Worm (Caenorhabditis elegans): Measurements from ENCODE around the gene E04F6.9.

Gene E04F6.9

DNA sequence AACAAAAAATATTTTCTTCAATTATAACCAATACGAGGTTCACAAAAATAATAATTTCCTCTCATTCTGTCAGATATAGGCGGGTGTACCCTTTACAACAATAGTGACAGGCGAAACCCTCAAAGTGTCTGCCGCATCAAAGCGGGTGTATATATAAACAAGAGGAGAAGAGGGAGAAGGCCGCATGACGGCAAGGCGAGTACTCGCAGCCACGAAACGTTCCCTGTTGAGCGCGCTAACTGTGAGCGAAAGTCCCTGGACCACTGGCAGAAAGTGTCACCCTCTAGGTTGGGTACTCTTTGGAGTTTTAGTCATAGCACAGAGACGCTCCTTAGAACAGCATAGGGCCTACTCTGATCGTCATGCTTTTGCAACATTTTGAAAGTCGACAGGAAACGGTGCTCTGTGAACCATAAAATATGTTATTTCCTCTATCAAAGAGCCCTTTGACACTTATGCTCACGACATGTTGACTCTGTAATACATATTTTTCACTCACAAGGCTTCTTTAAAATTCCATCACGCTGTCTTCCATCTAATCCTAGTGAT is 11.8 kb downstream of the E04F6.9 start, which contains the start of gene pcrg-1:
TSS of gene pcrg-1 (plus strand) at position 499 of the 549 bp plus-strand sequence.
- no peak for TF ChIP-seq nhr-25 (tag; optimal IDR thresholded peaks at IDR 0.05)
- TF ChIP-seq zag-1 (tag; optimal IDR thresholded peaks at IDR 0.05): no peak
- no peak for TF ChIP-seq nhr-6 (tag; optimal IDR thresholded peaks at IDR 0.05)
- peak; percentile 87 for TF ChIP-seq Y55F3AM.14 (GFP tag; optimal IDR thresholded peaks at IDR 0.05)
- peak; percentile 60 for TF ChIP-seq egl-27 (tag; optimal IDR thresholded peaks at IDR 0.05)
- no peak for TF ChIP-seq alr-1 (tag; optimal IDR thresholded peaks at IDR 0.05)
- no peak for TF ChIP-seq nhr-10 (tag; optimal IDR thresholded peaks at IDR 0.05)
- peak; percentile 55 to 79 for TF ChIP-seq lsy-2 (tag; optimal IDR thresholded peaks at IDR 0.05)
- no peak for TF ChIP-seq R02D3.7 (tag; optimal IDR thresholded peaks at IDR 0.05)
- peak; percentile 76 for TF ChIP-seq nhr-129 (tag; optimal IDR thresholded peaks at IDR 0.05)
- peak; percentile 75 for TF ChIP-seq ztf-4 (tag; optimal IDR thresholded peaks at IDR 0.05)
- TF ChIP-seq aly-2 (tag; optimal IDR thresholded peaks at IDR 0.05): no peak
- no peak for TF ChIP-seq ztf-1 (GFP tag; conservative IDR thresholded peaks at IDR 0.05)
- peak; percentile 8 for TF ChIP-seq nhr-77 (tag; optimal IDR thresholded peaks at IDR 0.05)
- TF ChIP-seq mdl-1 (tag; optimal IDR thresholded peaks at IDR 0.05): peak in 1 of 2 experiments; percentile 8
- peak; percentile 44 for TF ChIP-seq crh-2 (tag; optimal IDR thresholded peaks at IDR 0.05)
- no peak for TF ChIP-seq ceh-16 (tag; optimal IDR thresholded peaks at IDR 0.05)
- no peak for TF ChIP-seq skn-1 (tag; optimal IDR thresholded peaks at IDR 0.05)
- peak; percentile 74 for TF ChIP-seq F13H6.1 (tag; optimal IDR thresholded peaks at IDR 0.05)
- peak; percentile 86 for TF ChIP-seq sma-3 (GFP tag; optimal IDR thresholded peaks at IDR 0.05)
- peak; percentile 61 for TF ChIP-seq unc-55 (GFP tag; optimal IDR thresholded peaks at IDR 0.05)
- peak; percentile 55 for TF ChIP-seq lin-11 (tag; optimal IDR thresholded peaks at IDR 0.05)
- TF ChIP-seq blmp-1 (tag; optimal IDR thresholded peaks at IDR 0.05; ENCODE audit: insufficient read depth): peak; percentile 9
- peak; percentile 15 for TF ChIP-seq fos-1 (tag; optimal IDR thresholded peaks at IDR 0.05)
- peak; percentile 9 for TF ChIP-seq mab-5 (tag; optimal IDR thresholded peaks at IDR 0.05)
- TF ChIP-seq ZK546.5 (tag; optimal IDR thresholded peaks at IDR 0.05): no peak
- TF ChIP-seq lin-39 (tag; optimal IDR thresholded peaks at IDR 0.05): no peak
- peak; percentile 67 for TF ChIP-seq lin-13 (GFP tag; optimal IDR thresholded peaks at IDR 0.05)
- TF ChIP-seq C34F6.9 (tag; optimal IDR thresholded peaks at IDR 0.05): peak; percentile 64
- TF ChIP-seq ama-1 (optimal IDR thresholded peaks at IDR 0.05): no peak
- TF ChIP-seq nhr-237 (tag; optimal IDR thresholded peaks at IDR 0.05): no peak
- peak; percentile 99 for TF ChIP-seq snpc-4 (tag; optimal IDR thresholded peaks at IDR 0.05)
- TF ChIP-seq sma-9 (GFP tag; optimal IDR thresholded peaks at IDR 0.05): peak; percentile 94
- TF ChIP-seq sma-9 (tag; optimal IDR thresholded peaks at IDR 0.05): no peak
- TF ChIP-seq nhr-12 (tag; optimal IDR thresholded peaks at IDR 0.05): no peak
- TF ChIP-seq gmeb-1 (tag; optimal IDR thresholded peaks at IDR 0.05): peak; percentile 72
- TF ChIP-seq nhr-21 (tag; optimal IDR thresholded peaks at IDR 0.05): peak; percentile 78
- TF ChIP-seq mbf-1 (tag; optimal IDR thresholded peaks at IDR 0.05): no peak
- TF ChIP-seq unc-39 (tag; optimal IDR thresholded peaks at IDR 0.05): no peak
- TF ChIP-seq peb-1 (tag; optimal IDR thresholded peaks at IDR 0.05): no peak
- no peak for TF ChIP-seq ceh-82 (tag; optimal IDR thresholded peaks at IDR 0.05)
- no peak for TF ChIP-seq dmd-4 (tag; optimal IDR thresholded peaks at IDR 0.05)

- TF ChIP-seq ztf-4 (tag; optimal IDR thresholded peaks at IDR 0.05): no peak
- no peak for TF ChIP-seq nhr-10 (tag; optimal IDR thresholded peaks at IDR 0.05)
- TF ChIP-seq nhr-129 (tag; optimal IDR thresholded peaks at IDR 0.05): no peak
- TF ChIP-seq fos-1 (tag; optimal IDR thresholded peaks at IDR 0.05): no peak
- no peak for TF ChIP-seq ztf-11 (tag; optimal IDR thresholded peaks at IDR 0.05)
- TF ChIP-seq elt-3 (tag; optimal IDR thresholded peaks at IDR 0.05): no peak
- no peak for TF ChIP-seq nhr-237 (tag; optimal IDR thresholded peaks at IDR 0.05)
- no peak for TF ChIP-seq gmeb-1 (tag; optimal IDR thresholded peaks at IDR 0.05)
- TF ChIP-seq C34F6.9 (tag; optimal IDR thresholded peaks at IDR 0.05): no peak
- no peak for TF ChIP-seq nhr-12 (tag; optimal IDR thresholded peaks at IDR 0.05)
- no peak for TF ChIP-seq sem-4 (tag; optimal IDR thresholded peaks at IDR 0.05)
- TF ChIP-seq mbf-1 (tag; optimal IDR thresholded peaks at IDR 0.05): no peak
- no peak for TF ChIP-seq mab-5 (tag; optimal IDR thresholded peaks at IDR 0.05)
- no peak for TF ChIP-seq nhr-11 (tag; optimal IDR thresholded peaks at IDR 0.05)
- no peak for TF ChIP-seq dmd-4 (tag; optimal IDR thresholded peaks at IDR 0.05)
- TF ChIP-seq lin-11 (tag; optimal IDR thresholded peaks at IDR 0.05): no peak
- TF ChIP-seq unc-39 (tag; optimal IDR thresholded peaks at IDR 0.05): no peak
- no peak for TF ChIP-seq ceh-82 (tag; optimal IDR thresholded peaks at IDR 0.05)
Measured at ce11 chrII:7199308-7199707, 12.7 kb downstream of the E04F6.9 start, which contains the start of gene E04F6.6. E04F6.6 (minus strand) TSS chrII:7199565.
